Fruit fly (Drosophila melanogaster): ENCODE data around the gene CG15721.
A peak's percentile ranks its signal among the peaks of the same experiment; 100 is the strongest.

Gene CG15721

DNA sequence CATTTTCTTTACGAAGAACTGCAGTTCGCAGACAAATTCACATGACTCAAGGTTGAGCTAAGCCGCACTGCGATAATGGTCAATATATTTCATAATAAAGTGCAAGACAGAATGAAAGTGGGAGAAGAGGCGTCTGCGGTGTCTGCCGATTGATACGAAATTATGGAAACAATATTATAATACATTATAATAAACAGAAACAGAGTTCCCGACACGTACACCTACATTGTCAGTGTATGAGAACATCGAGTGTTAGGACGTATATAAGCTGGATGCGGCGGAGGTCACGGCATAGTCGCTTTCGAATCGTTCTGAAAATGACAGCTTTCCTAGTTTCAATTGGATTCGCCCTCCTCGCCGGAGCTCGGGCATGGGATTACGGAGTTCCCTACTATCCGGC lies at the start of gene CG15721:
TSS of gene CG15721 (plus strand) at position 301 of the 400 bp plus-strand sequence.
- TF ChIP-seq CG8478 (optimal IDR thresholded peaks at IDR 0.05) (no peak), CTCF (optimal IDR thresholded peaks at IDR 0.05) (no peak)

- TF ChIP-seq CTCF (optimal IDR thresholded peaks at IDR 0.05) (no peak), CG8478 (optimal IDR thresholded peaks at IDR 0.05) (no peak)
These were observed 48.2 kb upstream of the CG15721 start for dm6 chrX:12922338-12922737.

DNA sequence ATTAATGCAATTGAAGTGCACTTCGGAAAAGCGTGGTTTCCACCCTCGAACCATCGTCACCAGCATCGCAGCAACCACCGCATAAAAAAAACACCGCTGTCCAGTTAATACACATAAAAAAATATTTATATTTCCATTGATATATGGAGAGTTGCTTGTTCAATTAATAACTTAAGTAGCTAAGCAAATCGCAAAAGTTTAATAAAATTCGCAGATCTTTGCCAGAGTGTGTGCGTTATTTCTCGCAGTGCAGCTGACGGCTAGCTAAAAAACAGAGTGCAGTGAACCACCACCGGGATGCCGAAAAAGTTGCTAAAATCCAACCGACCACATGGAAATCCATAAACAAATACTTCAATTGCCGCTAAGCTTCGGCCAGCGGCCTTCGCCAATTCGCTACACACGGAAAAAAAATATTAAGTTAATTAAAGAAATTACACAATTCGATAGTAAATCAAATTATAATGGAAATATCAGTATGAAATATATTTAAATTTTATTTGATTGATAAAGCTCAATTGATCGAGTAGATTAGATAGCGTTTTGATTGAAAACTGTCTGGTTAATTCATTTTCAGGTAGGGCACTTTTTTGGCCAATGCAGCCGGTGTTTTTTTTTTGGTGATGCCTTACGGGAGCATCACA lies 47.1 kb upstream of the CG15721 start:
- TF ChIP-seq CG8478 (optimal IDR thresholded peaks at IDR 0.05) (no peak), CTCF (optimal IDR thresholded peaks at IDR 0.05) (no peak)

- no peak for TF ChIP-seq CG8478 (optimal IDR thresholded peaks at IDR 0.05)
- no peak for TF ChIP-seq CTCF (optimal IDR thresholded peaks at IDR 0.05)
These were observed 44.9 kb upstream of the CG15721 start for dm6 chrX:12925426-12926256.

- TF ChIP-seq CG8478 (optimal IDR thresholded peaks at IDR 0.05) (no peak), CTCF (optimal IDR thresholded peaks at IDR 0.05) (no peak)
These were observed 42.9 kb upstream of the CG15721 start for dm6 chrX:12927612-12928011.

dm6 chrX:12929817-12930216 lies 40.7 kb upstream of the CG15721 start:
- TF ChIP-seq CTCF (optimal IDR thresholded peaks at IDR 0.05): no peak
- no peak for TF ChIP-seq CG8478 (optimal IDR thresholded peaks at IDR 0.05)

DNA sequence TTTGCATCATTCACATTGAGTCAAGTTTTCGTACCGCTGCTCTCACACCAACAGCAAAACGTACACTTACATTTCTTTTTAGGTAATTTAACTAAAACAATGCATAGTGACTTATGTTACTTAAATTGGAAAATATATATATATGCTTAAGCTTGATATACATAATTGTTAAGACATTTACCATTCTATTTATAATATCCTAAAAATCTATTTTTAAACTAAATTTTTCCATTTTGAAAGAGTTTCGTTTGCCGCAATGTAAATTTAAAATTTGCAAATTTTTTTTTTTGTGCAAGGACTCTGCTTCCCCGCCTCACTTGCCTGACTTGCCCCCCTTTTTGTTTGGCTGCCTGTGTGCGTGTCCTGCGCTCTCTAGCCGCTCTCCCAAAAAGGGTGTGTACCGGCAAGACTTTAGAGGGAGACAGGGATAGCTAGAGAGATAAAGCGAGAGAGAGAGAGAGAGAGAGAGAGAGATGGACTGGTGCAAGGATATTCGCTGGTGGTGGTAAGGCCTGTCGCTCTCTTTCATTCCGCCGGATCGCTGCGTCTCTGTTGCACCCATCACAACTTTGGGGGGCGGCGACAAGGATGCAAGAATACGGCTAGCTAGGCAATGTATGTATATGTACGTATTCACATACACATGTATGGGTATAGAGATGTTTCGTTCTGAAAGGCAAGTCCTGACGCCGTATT lies 32.5 kb upstream of the CG15721 start:
- TF ChIP-seq CTCF (optimal IDR thresholded peaks at IDR 0.05) (peak; percentile 31 to 59), CG8478 (optimal IDR thresholded peaks at IDR 0.05) (no peak)

DNA sequence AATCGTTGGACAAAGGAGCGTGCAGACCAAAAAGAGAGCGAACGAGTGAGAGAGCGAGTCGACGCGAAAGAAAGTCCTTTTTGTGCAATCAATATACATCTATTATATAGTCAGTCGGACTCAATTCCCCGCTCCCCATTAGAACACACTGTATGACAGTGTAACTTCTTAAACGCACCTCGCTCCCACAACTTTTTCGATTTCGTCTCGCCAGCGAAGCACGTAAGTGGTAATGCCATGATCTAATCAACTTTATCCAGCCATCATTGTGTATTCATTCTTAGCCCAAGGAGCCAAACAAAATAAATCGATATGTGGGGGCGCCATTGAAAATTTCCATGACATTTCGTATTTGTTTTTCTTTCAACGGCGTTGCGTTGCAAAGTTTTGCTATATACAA lies 31.5 kb upstream of the CG15721 start:
- no peak for TF ChIP-seq CTCF (optimal IDR thresholded peaks at IDR 0.05)
- no peak for TF ChIP-seq CG8478 (optimal IDR thresholded peaks at IDR 0.05)

- TF ChIP-seq CG8478 (optimal IDR thresholded peaks at IDR 0.05) (no peak), CTCF (optimal IDR thresholded peaks at IDR 0.05) (no peak)
These were observed 30.6 kb upstream of the CG15721 start for dm6 chrX:12939951-12940350.

DNA sequence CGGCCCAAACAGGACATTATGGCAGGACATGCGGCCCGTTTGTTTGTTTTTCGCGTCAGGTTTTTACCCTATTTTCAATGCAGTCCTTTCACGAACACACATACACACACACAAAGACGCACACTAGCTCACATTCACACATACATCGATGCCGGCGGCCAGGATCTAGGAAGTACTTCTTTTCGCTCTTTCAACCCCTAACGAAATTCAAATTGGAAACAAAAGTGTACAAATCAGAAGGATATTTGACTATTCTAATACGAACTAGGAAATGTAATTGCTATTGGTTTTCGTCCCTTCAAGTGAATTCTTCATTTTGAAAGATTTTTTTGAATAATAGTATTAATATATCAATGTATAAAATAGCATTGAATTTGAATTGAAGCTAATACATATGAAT lies 30.1 kb upstream of the CG15721 start:
- no peak for TF ChIP-seq CTCF (optimal IDR thresholded peaks at IDR 0.05)
- no peak for TF ChIP-seq CG8478 (optimal IDR thresholded peaks at IDR 0.05)

DNA sequence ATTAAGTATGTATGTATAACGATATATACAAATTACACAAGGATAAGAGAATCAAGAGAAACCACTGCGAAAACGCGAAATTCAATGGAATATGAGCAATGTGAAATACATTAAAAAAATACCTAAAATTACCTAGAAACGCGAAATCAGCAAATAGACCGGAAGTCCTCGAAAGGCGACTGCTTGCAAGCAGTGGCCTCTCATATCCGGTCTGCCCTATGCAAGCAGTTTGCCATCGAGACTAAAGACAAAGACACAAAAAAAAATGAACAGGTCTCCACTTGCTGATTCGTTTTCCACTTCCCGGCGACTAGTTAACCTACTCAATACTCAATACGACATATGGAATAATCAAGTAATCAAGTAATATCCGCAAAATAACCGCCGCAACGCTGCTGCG lies 22.8 kb upstream of the CG15721 start:
- TF ChIP-seq CG8478 (optimal IDR thresholded peaks at IDR 0.05) (no peak), CTCF (optimal IDR thresholded peaks at IDR 0.05) (no peak)

dm6 chrX:12957412-12957895 lies 13.1 kb upstream of the CG15721 start, which contains the start of gene hec:
Gene hec, minus strand, starts transcription at chrX:12957462.
- TF ChIP-seq CTCF (optimal IDR thresholded peaks at IDR 0.05) (no peak), CG8478 (optimal IDR thresholded peaks at IDR 0.05) (no peak)

DNA sequence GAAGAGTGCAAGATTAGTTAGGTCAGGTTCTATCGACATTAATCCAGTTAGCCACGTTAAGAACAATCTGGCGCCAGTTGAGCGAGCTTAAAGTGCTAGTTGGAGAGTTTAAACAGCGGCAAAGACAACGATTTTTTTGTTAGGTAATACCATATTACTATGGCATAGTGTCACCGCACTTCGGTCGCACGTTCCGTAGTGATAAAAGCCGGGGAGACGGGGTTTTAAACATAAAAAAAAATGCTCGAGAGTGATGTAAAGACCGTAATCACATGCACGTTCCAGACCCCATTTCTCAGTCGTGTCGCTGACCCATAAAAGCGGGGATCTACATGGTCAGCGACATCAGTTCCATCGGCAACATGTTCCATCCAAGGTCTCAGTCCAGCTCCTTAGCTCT lies 11.6 kb upstream of the CG15721 start, which contains the start of gene CG32642:
TSS of gene CG32642 (plus strand) at position 301 of the 400 bp plus-strand sequence.
- TF ChIP-seq CG8478 (optimal IDR thresholded peaks at IDR 0.05) (no peak), CTCF (optimal IDR thresholded peaks at IDR 0.05) (no peak)

DNA sequence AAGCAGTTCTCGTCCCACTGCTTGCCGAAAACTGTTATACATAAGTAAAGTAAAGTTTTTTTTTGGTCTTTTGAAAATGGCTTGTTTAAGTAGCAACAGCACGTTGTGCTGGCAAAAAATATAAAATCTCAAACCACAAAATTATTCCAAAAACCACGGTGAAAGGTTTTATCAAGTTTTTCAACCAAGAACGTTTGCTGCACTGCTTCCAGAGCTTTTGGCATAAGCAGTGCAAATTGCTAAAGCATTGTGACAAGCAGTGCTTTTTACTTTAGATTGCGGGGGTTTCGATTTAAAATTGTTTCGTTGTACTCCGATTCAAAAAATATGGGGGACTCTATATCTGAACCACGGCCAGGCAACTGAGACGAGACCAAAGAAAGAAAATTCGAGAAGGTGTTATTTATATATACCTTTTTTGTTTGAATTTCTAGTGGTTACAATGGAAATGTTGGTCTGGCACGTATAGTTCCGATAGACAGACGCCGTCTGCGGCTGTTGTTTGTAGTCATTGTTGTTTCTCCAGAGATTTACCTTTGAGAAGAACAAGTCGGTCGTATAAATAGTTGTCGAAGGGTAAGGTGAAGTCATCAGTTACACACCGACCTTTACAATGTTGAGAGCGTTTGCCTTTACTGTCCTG lies 3.1 kb upstream of the CG15721 start, which contains the start of gene Mur11Da:
TSS of gene Mur11Da (plus strand) at position 593 of the 643 bp plus-strand sequence.
- no peak for TF ChIP-seq CG8478 (optimal IDR thresholded peaks at IDR 0.05)
- no peak for TF ChIP-seq CTCF (optimal IDR thresholded peaks at IDR 0.05)

dm6 chrX:12976131-12976530 lies 5.6 kb downstream of the CG15721 start, which contains the start of gene CG12716:
Gene CG12716, minus strand, starts transcription at chrX:12976231.
- no peak for TF ChIP-seq CG8478 (optimal IDR thresholded peaks at IDR 0.05)
- no peak for TF ChIP-seq CTCF (optimal IDR thresholded peaks at IDR 0.05)

Data from S2 (cell line).